Fruit fly (Drosophila melanogaster): ENCODE measurements around the gene CG15771.

The CG15771 gene

dm6 chrX:5744992-5745732, 10.2 kb upstream of the CG15771 start (continued):
- no peak for TF ChIP-seq CG1792 (GFP tag; optimal IDR thresholded peaks at IDR 0.05)
- TF ChIP-seq CG9797 (GFP tag; optimal IDR thresholded peaks at IDR 0.05): no peak
- TF ChIP-seq CG6765 (GFP tag; optimal IDR thresholded peaks at IDR 0.05): no peak
- TF ChIP-seq CG7839 (tag; optimal IDR thresholded peaks at IDR 0.05): peak; percentile 19
- no peak for TF ChIP-seq slp2 (GFP tag; optimal IDR thresholded peaks at IDR 0.05)
- TF ChIP-seq Blimp-1 (GFP tag; optimal IDR thresholded peaks at IDR 0.05): peak; percentile 20
- TF ChIP-seq HLHmδ (GFP tag; optimal IDR thresholded peaks at IDR 0.05): no peak
- TF ChIP-seq CG6813 (GFP tag; optimal IDR thresholded peaks at IDR 0.05): no peak
- 0 out of 3 replicates have a peak, but pooled peaks have one; percentile 35 for TF ChIP-seq CG11456 (GFP tag; IDR thresholded peaks at IDR 0.05)
- TF ChIP-seq ftz-f1 (GFP tag; optimal IDR thresholded peaks at IDR 0.05): no peak
- TF ChIP-seq CG14710 (tag; optimal IDR thresholded peaks at IDR 0.05): peak; percentile 2
- TF ChIP-seq vfl (GFP tag; optimal IDR thresholded peaks at IDR 0.05): no peak
- no peak for TF ChIP-seq pzg (GFP tag; optimal IDR thresholded peaks at IDR 0.05)
- TF ChIP-seq CG16863 (GFP tag; optimal IDR thresholded peaks at IDR 0.05): peak; percentile 40
- TF ChIP-seq CG12659 (GFP tag; optimal IDR thresholded peaks at IDR 0.05): no peak
- no peak for TF ChIP-seq Fer1 (GFP tag; optimal IDR thresholded peaks at IDR 0.05)
- peak; percentile 33 for TF ChIP-seq pho (GFP tag; optimal IDR thresholded peaks at IDR 0.05)
- no peak for TF ChIP-seq GATAe (GFP tag; conservative IDR thresholded peaks at IDR 0.05)
- no peak for TF ChIP-seq CG10321 (GFP tag; IDR thresholded peaks at IDR 0.05)
- TF ChIP-seq CG7745 (tag; optimal IDR thresholded peaks at IDR 0.05): no peak
- no peak for TF ChIP-seq fd3F (GFP tag; optimal IDR thresholded peaks at IDR 0.05)
- TF ChIP-seq jigr1 (GFP tag; IDR thresholded peaks at IDR 0.05): no peak
- peak; percentile 47; the same call in 1 of the 3 replicates for TF ChIP-seq CG17361 (GFP tag; IDR thresholded peaks at IDR 0.05)
- no peak for TF ChIP-seq HmgD (GFP tag; optimal IDR thresholded peaks at IDR 0.05)
- TF ChIP-seq CG12219 (GFP tag; optimal IDR thresholded peaks at IDR 0.05): no peak
- TF ChIP-seq sr (GFP tag; IDR thresholded peaks at IDR 0.05): no peak; the same call in 2 of the 3 replicates
- no peak for TF ChIP-seq CG12071 (GFP tag; optimal IDR thresholded peaks at IDR 0.05)
- TF ChIP-seq Vsx1 (GFP tag; optimal IDR thresholded peaks at IDR 0.05): no peak
- TF ChIP-seq CG13624 (GFP tag; optimal IDR thresholded peaks at IDR 0.05): no peak
- TF ChIP-seq CG17186 (GFP tag; optimal IDR thresholded peaks at IDR 0.05): no peak
- no peak for TF ChIP-seq jing (GFP tag; optimal IDR thresholded peaks at IDR 0.05)
- no peak for TF ChIP-seq Dfd (GFP tag; optimal IDR thresholded peaks at IDR 0.05)
- no peak for TF ChIP-seq ATbp (GFP tag; optimal IDR thresholded peaks at IDR 0.05)
- TF ChIP-seq CG31365 (tag; optimal IDR thresholded peaks at IDR 0.05): no peak
- no peak for TF ChIP-seq sim (GFP tag; IDR thresholded peaks at IDR 0.05)
- peak; percentile 81 for TF ChIP-seq Dll (GFP tag; IDR thresholded peaks at IDR 0.05; ENCODE audit: partially characterized antibody)
- TF ChIP-seq dan (GFP tag; IDR thresholded peaks at IDR 0.05): no peak
- TF ChIP-seq tll (GFP tag; optimal IDR thresholded peaks at IDR 0.05): no peak

Data from whole organism, embryonic.